Worm (Caenorhabditis elegans): ENCODE measurements around the gene zmp-6.

ce11 chrIII:7226607-7227006, 21.0 kb downstream of the zmp-6 start, which contains the start of gene hsp-75:
- no peak for TF ChIP-seq F13C5.2 (tag; optimal IDR thresholded peaks at IDR 0.05)
- TF ChIP-seq flt-1 (GFP tag; IDR thresholded peaks at IDR 0.05) = no peak
